Worm (Caenorhabditis elegans): ENCODE data around the gene Y50D4B.2.

ce11 chrV:1060219-1060863 is 40.0 kb upstream of the Y50D4B.2 start:
- TF ChIP-seq W03F9.2 (tag; optimal IDR thresholded peaks at IDR 0.05) = no peak
- TF ChIP-seq dao-5 (tag; optimal IDR thresholded peaks at IDR 0.05) = no peak
- TF ChIP-seq him-1 (tag; optimal IDR thresholded peaks at IDR 0.05) = no peak

Measured in whole organism, L4/young adult.